Worm (Caenorhabditis elegans) whole organism, midembryonic: ENCODE results near the gene ascc-1.

Source experiments
- T22C8.4 ChIP-seq: fragments of 200-800 bp; sonication (Bioruptor generic); IDR thresholded peaks from 2 replicates; pipeline ENCODE4 v1.3.6; 2022; ENCODE audit warnings: missing genetic modification characterization, missing compliant biosample characterization
- flt-1 ChIP-seq: fragments of 200-800 bp; sonication (Bioruptor generic); IDR thresholded peaks from 2 replicates; pipeline ENCODE4 v1.3.6; 2022; ENCODE audit warnings: missing genetic modification characterization, missing compliant biosample characterization
- med-1 ChIP-seq: sonication (generic microtip); optimal IDR thresholded peaks from 2 replicates; lab custom pipeline; 2017; ENCODE audit warnings: missing genetic modification characterization, mild to moderate bottlenecking, missing compliant biosample characterization, antibody characterized with exemption, missing genetic modification reagents; ENCODE audit not compliant: insufficient read depth
- ref-1 ChIP-seq: fragments of 200-800 bp; sonication (Bioruptor generic); conservative IDR thresholded peaks from 2 replicates; pipeline ENCODE4 v1.3.6; 2022; ENCODE audit warnings: missing genetic modification reagents, missing genetic modification characterization, missing compliant biosample characterization
- tab-1 ChIP-seq: fragments of 200-800 bp; sonication (Bioruptor generic); IDR thresholded peaks from 2 replicates; pipeline ENCODE4 v1.3.6; 2022; ENCODE audit warnings: missing genetic modification characterization, missing compliant biosample characterization

DNA sequence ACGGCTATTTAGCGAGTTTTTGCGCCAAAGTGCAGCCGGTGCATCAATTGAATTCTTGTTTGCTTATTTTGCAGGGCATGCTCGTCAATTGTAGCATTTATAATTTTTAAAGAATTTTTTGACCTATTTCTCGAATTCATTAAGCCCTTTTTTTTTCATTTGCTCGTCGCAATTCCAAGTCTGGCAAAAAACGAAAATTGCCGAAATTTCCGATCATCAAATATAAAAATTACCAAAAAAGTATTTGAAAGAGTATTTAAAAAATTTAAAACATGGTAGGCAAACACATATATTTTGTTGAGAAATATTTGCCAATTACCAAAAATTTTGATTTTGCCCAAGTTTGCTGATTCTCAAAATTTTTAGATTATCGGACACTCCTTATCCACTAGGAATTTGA, 26.7 kb downstream of the ascc-1 start, which contains the start of gene C50D2.6:
- TF ChIP-seq flt-1 (GFP tag; lab: Robert Waterston, UW), result no peak
- TF ChIP-seq tab-1 (GFP tag; lab: Robert Waterston, UW), result no peak
- no peak for TF ChIP-seq T22C8.4 (GFP tag; lab: Robert Waterston, UW)
- no peak for TF ChIP-seq ref-1
- TF ChIP-seq med-1, result no peak
